Worm (Caenorhabditis elegans) whole organism, L3 larva: Measurements from ENCODE around the gene idhg-1.

ENCODE experiments used
- ZK546.5 ChIP-seq: sonication (generic microtip); optimal IDR thresholded peaks from 2 replicates; lab custom pipeline; 2017; ENCODE audit warnings: missing biosample characterization, missing genetic modification characterization
- ama-1 ChIP-seq: fragments of 150-350 bp; optimal IDR thresholded peaks from 2 replicates; lab custom pipeline; 2018
- ceh-16 ChIP-seq: sonication (generic microtip); optimal IDR thresholded peaks from 2 replicates; lab custom pipeline; 2017; ENCODE audit warnings: missing biosample characterization, missing genetic modification characterization
- ceh-28 ChIP-seq: fragments of 150-350 bp; optimal IDR thresholded peaks from 2 replicates; lab custom pipeline; 2014; ENCODE audit warnings: missing biosample characterization, missing genetic modification reagents, missing genetic modification characterization
- ceh-82 ChIP-seq: fragments of 150-350 bp; optimal IDR thresholded peaks from 2 replicates; lab custom pipeline; 2014; ENCODE audit warnings: missing biosample characterization, missing genetic modification characterization
- ceh-9 ChIP-seq: sonication (generic microtip); optimal IDR thresholded peaks from 2 replicates; lab custom pipeline; 2018; ENCODE audit warnings: missing biosample characterization, missing genetic modification characterization
- egl-27 ChIP-seq: sonication (generic microtip); optimal IDR thresholded peaks from 4 replicates; lab custom pipeline; 2017; ENCODE audit warnings: missing biosample characterization, missing genetic modification reagents, missing genetic modification characterization
- egl-5 ChIP-seq: fragments of 150-350 bp; optimal IDR thresholded peaks from 2 replicates; lab custom pipeline; 2017; ENCODE audit warnings: missing biosample characterization, missing genetic modification reagents, missing genetic modification characterization, inconsistent platforms
- elt-1 ChIP-seq: fragments of 150-350 bp; optimal IDR thresholded peaks from 2 replicates; lab custom pipeline; 2014; ENCODE audit warnings: missing biosample characterization, missing genetic modification characterization
- elt-2 ChIP-seq: sonication (generic microtip); optimal IDR thresholded peaks from 2 replicates; lab custom pipeline; 2016; ENCODE audit warnings: missing genetic modification reagents, mild to moderate bottlenecking, missing genetic modification characterization, missing compliant biosample characterization
- eor-1 ChIP-seq, 2 experiments: fragments of 150-350 bp; optimal IDR thresholded peaks; 2 replicates each; lab custom pipeline; 2014 to 2018; ENCODE audit warnings: missing biosample characterization in 2 of 2, missing genetic modification characterization in 2 of 2
- fkh-2 ChIP-seq: fragments of 150-350 bp; optimal IDR thresholded peaks from 2 replicates; lab custom pipeline; 2014; ENCODE audit warnings: missing biosample characterization, missing genetic modification reagents, missing genetic modification characterization
- fos-1 ChIP-seq: fragments of 150-350 bp; optimal IDR thresholded peaks from 2 replicates; lab custom pipeline; 2014; ENCODE audit warnings: missing biosample characterization, missing genetic modification characterization
- hmg-11 ChIP-seq: sonication (generic microtip); optimal IDR thresholded peaks from 2 replicates; lab custom pipeline; 2016; ENCODE audit warnings: missing genetic modification characterization, missing compliant biosample characterization
- lin-15B ChIP-seq: fragments of 150-350 bp; optimal IDR thresholded peaks from 2 replicates; lab custom pipeline; 2014; ENCODE audit warnings: missing biosample characterization, missing genetic modification characterization
- lin-39 ChIP-seq: fragments of 150-350 bp; optimal IDR thresholded peaks from 2 replicates; lab custom pipeline; 2018; ENCODE audit warnings: missing biosample characterization, missing genetic modification reagents, missing genetic modification characterization
- lsy-12 ChIP-seq: sonication (generic microtip); optimal IDR thresholded peaks from 2 replicates; lab custom pipeline; 2016; ENCODE audit warnings: mild to moderate bottlenecking, missing genetic modification characterization, missing compliant biosample characterization
- nfya-1 ChIP-seq: sonication (generic microtip); optimal IDR thresholded peaks from 2 replicates; lab custom pipeline; 2017; ENCODE audit warnings: missing genetic modification characterization, mild to moderate bottlenecking, missing compliant biosample characterization, antibody characterized with exemption, moderate library complexity; ENCODE audit not compliant: insufficient read depth
- nhr-23 ChIP-seq: fragments of 150-350 bp; optimal IDR thresholded peaks from 2 replicates; lab custom pipeline; 2014; ENCODE audit warnings: missing biosample characterization, missing genetic modification reagents, missing genetic modification characterization
- nhr-25 ChIP-seq: sonication (generic microtip); optimal IDR thresholded peaks from 2 replicates; lab custom pipeline; 2017; ENCODE audit warnings: missing biosample characterization, missing genetic modification characterization
- nhr-28 ChIP-seq: fragments of 150-350 bp; optimal IDR thresholded peaks from 2 replicates; lab custom pipeline; 2014; ENCODE audit warnings: missing biosample characterization, missing genetic modification characterization
- nhr-76 ChIP-seq: fragments of 150-350 bp; sonication (generic microtip); optimal IDR thresholded peaks from 5 replicates; lab custom pipeline; 2014; ENCODE audit warnings: missing biosample characterization, missing genetic modification characterization
- nhr-77 ChIP-seq: fragments of 150-350 bp; optimal IDR thresholded peaks from 2 replicates; lab custom pipeline; 2014; ENCODE audit warnings: missing biosample characterization, missing genetic modification characterization
- pha-4 ChIP-seq: fragments of 150-350 bp; optimal IDR thresholded peaks from 2 replicates; lab custom pipeline; 2014; ENCODE audit warnings: missing biosample characterization, missing genetic modification reagents, missing genetic modification characterization
- pqm-1 ChIP-seq: fragments of 150-350 bp; optimal IDR thresholded peaks from 2 replicates; lab custom pipeline; 2017; ENCODE audit warnings: missing biosample characterization, missing genetic modification characterization, inconsistent platforms
- sea-2 ChIP-seq: fragments of 150-350 bp; sonication (generic microtip); optimal IDR thresholded peaks from 4 replicates; lab custom pipeline; 2014; ENCODE audit warnings: missing biosample characterization, missing genetic modification reagents, missing genetic modification characterization
- skn-1 ChIP-seq: fragments of 150-350 bp; optimal IDR thresholded peaks from 2 replicates; lab custom pipeline; 2014; ENCODE audit warnings: missing biosample characterization, missing genetic modification characterization
- snpc-4 ChIP-seq: fragments of 150-350 bp; optimal IDR thresholded peaks from 2 replicates; lab custom pipeline; 2014; ENCODE audit warnings: missing biosample characterization, missing genetic modification characterization
- tbx-2 ChIP-seq: sonication (generic microtip); optimal IDR thresholded peaks from 2 replicates; lab custom pipeline; 2016; ENCODE audit warnings: mild to moderate bottlenecking, missing genetic modification characterization, missing compliant biosample characterization
- unc-39 ChIP-seq: sonication (generic microtip); optimal IDR thresholded peaks from 4 replicates; lab custom pipeline; 2017; ENCODE audit warnings: missing biosample characterization, missing genetic modification characterization
- unc-62 ChIP-seq: fragments of 150-350 bp; sonication (generic microtip); optimal IDR thresholded peaks from 4 replicates; lab custom pipeline; 2014; ENCODE audit warnings: missing biosample characterization, missing genetic modification reagents, missing genetic modification characterization
- zag-1 ChIP-seq: fragments of 150-350 bp; optimal IDR thresholded peaks from 2 replicates; lab custom pipeline; 2014; ENCODE audit warnings: missing biosample characterization, missing genetic modification characterization
- ztf-11 ChIP-seq: fragments of 150-350 bp; optimal IDR thresholded peaks from 2 replicates; lab custom pipeline; 2014; ENCODE audit warnings: missing biosample characterization, missing genetic modification characterization
- ztf-4 ChIP-seq: fragments of 150-350 bp; optimal IDR thresholded peaks from 2 replicates; lab custom pipeline; 2014; ENCODE audit warnings: missing biosample characterization, missing genetic modification characterization

idhg-1 gene

DNA sequence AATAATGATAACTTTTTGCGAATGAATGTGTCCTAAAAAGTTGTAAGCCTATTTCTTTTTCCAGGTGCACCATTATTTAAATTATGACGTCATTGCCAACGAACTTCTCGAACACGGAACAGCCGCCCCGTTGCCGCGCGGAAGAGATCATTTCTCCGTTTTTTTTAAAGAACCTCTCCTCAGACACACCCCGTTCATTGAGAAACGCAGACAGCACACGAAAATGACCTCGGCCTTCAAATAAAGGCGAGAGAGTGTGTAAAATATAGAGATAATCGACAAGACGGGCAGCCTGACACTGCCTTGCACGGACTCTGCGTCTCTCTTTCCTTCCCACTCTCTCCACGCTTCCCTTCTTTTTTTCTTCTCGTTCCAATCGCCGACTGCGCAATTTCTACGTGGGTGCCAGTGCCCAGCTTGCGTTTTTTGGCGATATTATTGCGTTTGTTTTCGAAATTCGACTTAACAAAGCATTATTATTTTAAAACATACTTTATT, 8.2 kb upstream of the idhg-1 start (continued):
- TF ChIP-seq ztf-4 (tag; lab: Kevin White, UChicago) (peak; percentile 56), fkh-2 (tag; lab: Kevin White, UChicago) (no peak), ceh-9 (no peak), lin-15B (tag; lab: Kevin White, UChicago) (peak; percentile 32), ztf-11 (tag; lab: Kevin White, UChicago) (no peak)

- TF ChIP-seq fos-1 (tag; lab: Kevin White, UChicago) (no peak), pqm-1 (tag; lab: Kevin White, UChicago) (peak; percentile 14), lin-39 (tag; lab: Kevin White, UChicago) (no peak), pha-4 (tag; lab: Kevin White, UChicago) (peak; percentile 79), ztf-11 (tag; lab: Kevin White, UChicago) (no peak), unc-39 (no peak), elt-2 (tag; lab: Kevin White, UChicago) (peak; percentile 26), tbx-2 (no peak), eor-1 (tag; optimal IDR thresholded peaks at IDR 0.05; lab: Kevin White, UChicago) (no peak), egl-27 (tag; lab: Kevin White, UChicago) (no peak)
Measured at ce11 chrIII:4561286-4561685, 7.3 kb upstream of the idhg-1 start.

- peak; percentile 53 for TF ChIP-seq snpc-4 (tag; lab: Kevin White, UChicago)
- TF ChIP-seq ama-1 (lab: Kevin White, UChicago): peak; percentile 80
- TF ChIP-seq nhr-23 (tag; lab: Kevin White, UChicago): peak; percentile 72
- TF ChIP-seq sea-2 (GFP tag; lab: Kevin White, UChicago): no peak
- no peak for TF ChIP-seq ceh-16 (tag; lab: Kevin White, UChicago)
- peak; percentile 51 for TF ChIP-seq nhr-25 (tag; lab: Kevin White, UChicago)
- TF ChIP-seq lsy-12: peak; percentile 49
- TF ChIP-seq nhr-76: no peak
- TF ChIP-seq ztf-11 (tag; lab: Kevin White, UChicago): no peak
- no peak for TF ChIP-seq pqm-1 (tag; lab: Kevin White, UChicago)
- peak; percentile 89 for TF ChIP-seq hmg-11 (tag; lab: Kevin White, UChicago)
- peak; percentile 46 for TF ChIP-seq egl-5
- peak; percentile 9 for TF ChIP-seq unc-62
- TF ChIP-seq nfya-1 (tag; lab: Kevin White, UChicago): peak; percentile 85
- peak; percentile 24 for TF ChIP-seq elt-2 (tag; lab: Kevin White, UChicago)
- TF ChIP-seq pha-4 (tag; lab: Kevin White, UChicago): peak; percentile 66
- TF ChIP-seq tbx-2: no peak
- peak; percentile 25 for TF ChIP-seq ceh-82
- TF ChIP-seq lin-39 (tag; lab: Kevin White, UChicago): peak; percentile 76
- peak; percentile 9 for TF ChIP-seq ceh-28
Measured at ce11 chrIII:4562070-4562788, 6.4 kb upstream of the idhg-1 start, which contains the start of gene pan-1. Gene pan-1, plus strand, starts transcription at chrIII:4562738.

DNA sequence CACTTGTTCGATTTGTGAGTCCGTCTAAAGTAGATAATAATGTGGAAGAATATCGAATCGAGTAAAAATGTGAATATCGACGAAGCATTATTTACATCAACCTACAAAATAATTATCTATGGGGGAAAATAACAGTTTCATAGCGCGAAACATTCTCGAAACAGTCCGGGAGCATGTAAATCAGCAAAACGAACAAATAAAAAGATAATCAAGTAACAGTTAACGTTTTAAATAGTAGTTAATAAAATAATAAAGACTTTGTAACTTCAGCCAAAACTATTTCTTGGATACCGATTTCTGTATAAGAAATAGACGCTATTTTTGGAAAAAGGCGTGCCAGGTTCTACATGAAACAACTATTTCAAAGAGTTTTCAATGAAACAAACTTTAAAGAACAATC, 567 bp upstream of the idhg-1 start, which contains the start of gene mlcd-1:
Gene mlcd-1, minus strand, starts transcription at position 101 of the 400 bp plus-strand sequence.
- no peak for TF ChIP-seq nhr-77 (tag; lab: Kevin White, UChicago)
- no peak for TF ChIP-seq lin-39 (tag; lab: Kevin White, UChicago)
- TF ChIP-seq ztf-11 (tag; lab: Kevin White, UChicago): no peak
- no peak for TF ChIP-seq lsy-12
- no peak for TF ChIP-seq ceh-9
- TF ChIP-seq ama-1 (lab: Kevin White, UChicago): no peak
- TF ChIP-seq zag-1 (tag; lab: Kevin White, UChicago): no peak
- no peak for TF ChIP-seq skn-1 (tag; lab: Kevin White, UChicago)
- TF ChIP-seq fkh-2 (tag; lab: Kevin White, UChicago): no peak
- TF ChIP-seq lin-15B (tag; lab: Kevin White, UChicago): no peak
- no peak for TF ChIP-seq nhr-28
- TF ChIP-seq ceh-16 (tag; lab: Kevin White, UChicago): no peak
- no peak for TF ChIP-seq pqm-1 (tag; lab: Kevin White, UChicago)
- no peak for TF ChIP-seq hmg-11 (tag; lab: Kevin White, UChicago)
- TF ChIP-seq elt-1 (tag; lab: Kevin White, UChicago): no peak
- TF ChIP-seq ZK546.5 (tag; lab: Kevin White, UChicago): no peak
